Fruit fly (Drosophila melanogaster) whole organism, embryonic: ENCODE data around the gene CG11158.

Source experiments
- Atf-2 ChIP-seq: fragments of 200-800 bp; sonication (Bioruptor generic); optimal IDR thresholded peaks from 2 replicates; lab custom pipeline; 2016; ENCODE audit warnings: missing biosample characterization, missing genetic modification characterization
- Atf6 ChIP-seq: fragments of 200-800 bp; sonication (Bioruptor generic); IDR thresholded peaks from 2 replicates; pipeline ENCODE4 v1.3.6; 2022; ENCODE audit warnings: missing biosample characterization, missing genetic modification characterization
- C15 ChIP-seq: fragments of 200-800 bp; sonication (Bioruptor generic); IDR thresholded peaks from 3 replicates; pipeline ENCODE4 v1.3.6; 2022; ENCODE audit warnings: missing biosample characterization, missing genetic modification characterization
- CG10147 ChIP-seq: fragments of 200-800 bp; sonication (Bioruptor generic); optimal IDR thresholded peaks from 2 replicates; lab custom pipeline; 2019; ENCODE audit warnings: missing biosample characterization, mild to moderate bottlenecking, missing genetic modification characterization, moderate library complexity
- CG10274 ChIP-seq: fragments of 200-800 bp; sonication (Bioruptor generic); optimal IDR thresholded peaks from 3 replicates; lab custom pipeline; 2017; ENCODE audit warnings: missing biosample characterization, mild to moderate bottlenecking, missing genetic modification characterization
- CG10654 ChIP-seq: fragments of 200-800 bp; sonication (Bioruptor generic); optimal IDR thresholded peaks from 2 replicates; lab custom pipeline; 2016; ENCODE audit warnings: missing biosample characterization, missing genetic modification characterization
- CG11085 ChIP-seq: fragments of 200-800 bp; sonication (Bioruptor generic); IDR thresholded peaks from 2 replicates; pipeline ENCODE4 v1.3.6; 2022; ENCODE audit warnings: missing biosample characterization, missing genetic modification characterization
- CG11723 ChIP-seq: fragments of 200-800 bp; sonication (Bioruptor generic); optimal IDR thresholded peaks from 2 replicates; lab custom pipeline; 2017; ENCODE audit warnings: missing biosample characterization, mild to moderate bottlenecking, missing genetic modification characterization
- CG13123 ChIP-seq: fragments of 200-800 bp; sonication (Bioruptor generic); optimal IDR thresholded peaks from 2 replicates; lab custom pipeline; 2016; ENCODE audit warnings: missing biosample characterization, missing genetic modification characterization
- CG15269 ChIP-seq: fragments of 200-800 bp; sonication (Bioruptor generic); optimal IDR thresholded peaks from 2 replicates; lab custom pipeline; 2018; ENCODE audit warnings: missing biosample characterization, mild to moderate bottlenecking, missing genetic modification characterization, moderate library complexity
- CG15514 ChIP-seq: fragments of 200-800 bp; sonication (Bioruptor generic); optimal IDR thresholded peaks from 3 replicates; lab custom pipeline; 2017; ENCODE audit warnings: missing biosample characterization, missing genetic modification characterization, mild to moderate bottlenecking, moderate library complexity, missing genetic modification reagents
- CG16779 ChIP-seq: fragments of 200-800 bp; sonication (Bioruptor generic); IDR thresholded peaks from 2 replicates; pipeline ENCODE4 v1.3.6; 2022; ENCODE audit warnings: missing biosample characterization, missing genetic modification characterization
- CG17829 ChIP-seq: fragments of 200-800 bp; optimal IDR thresholded peaks from 2 replicates; lab custom pipeline; 2019; ENCODE audit warnings: missing biosample characterization, mild to moderate bottlenecking, missing genetic modification characterization, moderate library complexity
- CG18262 ChIP-seq: fragments of 200-800 bp; optimal IDR thresholded peaks from 3 replicates; lab custom pipeline; 2019; ENCODE audit warnings: missing biosample characterization, mild to moderate bottlenecking, missing genetic modification characterization, moderate library complexity
- CG3726 ChIP-seq: fragments of 200-800 bp; sonication (Bioruptor generic); IDR thresholded peaks from 3 replicates; pipeline ENCODE4, ENCODE4 v1.3.6; 2022; ENCODE audit warnings: missing biosample characterization, missing genetic modification characterization
- CG42726 ChIP-seq: fragments of 200-800 bp; sonication (Bioruptor generic); IDR thresholded peaks from 2 replicates; pipeline ENCODE4 v1.3.6; 2022; ENCODE audit warnings: missing biosample characterization, missing genetic modification characterization; ENCODE audit not compliant: partially characterized antibody
- CG7745 ChIP-seq: fragments of 200-800 bp; sonication (Bioruptor generic); optimal IDR thresholded peaks from 2 replicates; lab custom pipeline; 2018; ENCODE audit warnings: missing biosample characterization, mild to moderate bottlenecking, missing genetic modification characterization, moderate library complexity
- CG8089 ChIP-seq: fragments of 200-800 bp; sonication (Bioruptor generic); optimal IDR thresholded peaks from 3 replicates; lab custom pipeline; 2016; ENCODE audit warnings: missing biosample characterization, missing genetic modification characterization
- CG8388 ChIP-seq: fragments of 200-800 bp; sonication (Bioruptor generic); optimal IDR thresholded peaks from 2 replicates; lab custom pipeline; 2019; ENCODE audit warnings: missing biosample characterization, mild to moderate bottlenecking, missing genetic modification characterization, moderate library complexity
- CkIIα-i1 ChIP-seq: fragments of 200-800 bp; sonication (Bioruptor generic); IDR thresholded peaks from 2 replicates; pipeline ENCODE4 v1.3.6; 2022; ENCODE audit warnings: missing biosample characterization, missing genetic modification characterization
- Fer2 ChIP-seq: fragments of 200-800 bp; sonication (Bioruptor generic); optimal IDR thresholded peaks from 2 replicates; lab custom pipeline; 2018; ENCODE audit warnings: missing biosample characterization, mild to moderate bottlenecking, missing genetic modification characterization, moderate library complexity
- Fer3 ChIP-seq: fragments of 200-800 bp; sonication (Bioruptor generic); optimal IDR thresholded peaks from 2 replicates; lab custom pipeline; 2018; ENCODE audit warnings: missing biosample characterization, mild to moderate bottlenecking, missing genetic modification characterization, moderate library complexity
- GATAe ChIP-seq: fragments of 200-800 bp; sonication (Bioruptor generic); conservative IDR thresholded peaks from 2 replicates; pipeline ENCODE4 v1.3.6; 2022; ENCODE audit warnings: missing biosample characterization, missing genetic modification characterization
- Hsf ChIP-seq: fragments of 200-800 bp; sonication (Bioruptor generic); optimal IDR thresholded peaks from 3 replicates; lab custom pipeline; 2016; ENCODE audit warnings: missing biosample characterization, missing genetic modification characterization
- Jarid2 ChIP-seq: fragments of 200-800 bp; sonication (Bioruptor generic); optimal IDR thresholded peaks from 3 replicates; lab custom pipeline; 2017; ENCODE audit warnings: mild to moderate bottlenecking, missing biosample characterization, missing genetic modification reagents, missing genetic modification characterization
- Lim3 ChIP-seq: fragments of 200-800 bp; sonication (Bioruptor generic); IDR thresholded peaks from 2 replicates; pipeline ENCODE4 v1.3.6; 2022; ENCODE audit warnings: missing biosample characterization, missing genetic modification characterization
- Neu2 ChIP-seq: fragments of 200-800 bp; sonication (Bioruptor generic); optimal IDR thresholded peaks from 3 replicates; lab custom pipeline; 2016; ENCODE audit warnings: missing biosample characterization, missing genetic modification characterization, borderline replicate concordance
- Nf-YC ChIP-seq: fragments of 200-800 bp; optimal IDR thresholded peaks from 3 replicates; lab custom pipeline; 2019; ENCODE audit warnings: missing biosample characterization, mild to moderate bottlenecking, missing genetic modification characterization, moderate library complexity
- Sox102F ChIP-seq: fragments of 200-800 bp; sonication (Bioruptor generic); optimal IDR thresholded peaks from 2 replicates; lab custom pipeline; 2018; ENCODE audit warnings: missing biosample characterization, mild to moderate bottlenecking, missing genetic modification characterization, moderate library complexity
- Xrp1 ChIP-seq: fragments of 200-800 bp; sonication (Bioruptor generic); IDR thresholded peaks from 2 replicates; pipeline ENCODE4 v1.3.6; 2022; ENCODE audit warnings: missing biosample characterization, missing genetic modification characterization
- az2 ChIP-seq: fragments of 200-800 bp; sonication (Bioruptor generic); optimal IDR thresholded peaks from 3 replicates; lab custom pipeline; 2016; ENCODE audit warnings: missing biosample characterization, missing genetic modification characterization
- br ChIP-seq: fragments of >200 bp; optimal IDR thresholded peaks from 2 replicates; lab custom pipeline; 2017
- chn ChIP-seq: fragments of 200-800 bp; sonication (Bioruptor generic); optimal IDR thresholded peaks from 2 replicates; lab custom pipeline; 2016; ENCODE audit warnings: missing biosample characterization, missing genetic modification characterization
- esg ChIP-seq: fragments of 200-800 bp; sonication (Bioruptor generic); conservative IDR thresholded peaks from 2 replicates; pipeline ENCODE4 v1.3.6; 2022; ENCODE audit warnings: missing biosample characterization, missing genetic modification characterization
- exex ChIP-seq: fragments of 200-800 bp; sonication (Bioruptor generic); optimal IDR thresholded peaks from 4 replicates; lab custom pipeline; 2018; ENCODE audit warnings: missing biosample characterization, mild to moderate bottlenecking, missing genetic modification characterization, moderate library complexity
- fd3F ChIP-seq: fragments of 200-800 bp; sonication (Bioruptor generic); optimal IDR thresholded peaks from 2 replicates; lab custom pipeline; 2018; ENCODE audit warnings: missing biosample characterization, mild to moderate bottlenecking, missing genetic modification characterization, moderate library complexity
- grau ChIP-seq: fragments of 200-800 bp; optimal IDR thresholded peaks from 3 replicates; lab custom pipeline; 2019; ENCODE audit warnings: missing biosample characterization, mild to moderate bottlenecking, missing genetic modification characterization, moderate library complexity
- jigr1 ChIP-seq: fragments of 200-800 bp; sonication (Bioruptor generic); IDR thresholded peaks from 3 replicates; pipeline ENCODE4 v1.3.6; 2022; ENCODE audit warnings: missing biosample characterization, missing genetic modification characterization
- jumu ChIP-seq: fragments of 200-800 bp; sonication (Bioruptor generic); optimal IDR thresholded peaks from 3 replicates; lab custom pipeline; 2016; ENCODE audit warnings: missing biosample characterization, missing genetic modification characterization
- nerfin-1 ChIP-seq: fragments of 200-800 bp; sonication (Bioruptor generic); optimal IDR thresholded peaks from 3 replicates; lab custom pipeline; 2019; ENCODE audit warnings: missing biosample characterization, mild to moderate bottlenecking, missing genetic modification characterization, moderate library complexity
- onecut ChIP-seq: fragments of 200-800 bp; sonication (Bioruptor generic); IDR thresholded peaks from 2 replicates; pipeline ENCODE4 v1.3.6; 2022; ENCODE audit warnings: missing biosample characterization, missing genetic modification characterization
- pita ChIP-seq: fragments of 200-800 bp; sonication (Bioruptor generic); optimal IDR thresholded peaks from 2 replicates; lab custom pipeline; 2017; ENCODE audit warnings: missing biosample characterization, mild to moderate bottlenecking, missing genetic modification characterization
- sc ChIP-seq, 3 experiments: fragments of >200 bp in 2 of 3; fragments of 200-800 bp in 1 of 3; sonication (Bioruptor generic) in 1 of 3; optimal IDR thresholded peaks; 2 replicates in 2 of 3; 3 replicates in 1 of 3; lab custom pipeline; 2017; ENCODE audit warnings: mild to moderate bottlenecking in 1 of 3, missing biosample characterization in 1 of 3, missing genetic modification characterization in 1 of 3, missing genetic modification reagents in 1 of 3
- scrt ChIP-seq: fragments of 200-800 bp; sonication (Bioruptor generic); optimal IDR thresholded peaks from 2 replicates; lab custom pipeline; 2018; ENCODE audit warnings: missing biosample characterization, mild to moderate bottlenecking, missing genetic modification characterization, moderate library complexity
- sens ChIP-seq: fragments of 200-800 bp; sonication (Bioruptor generic); peaks from one replicate; lab custom pipeline; 2016; ENCODE audit warnings: missing biosample characterization, missing genetic modification characterization
- shn ChIP-seq: fragments of 200-800 bp; sonication (Bioruptor generic); optimal IDR thresholded peaks from 3 replicates; lab custom pipeline; 2016; ENCODE audit warnings: missing biosample characterization, missing genetic modification characterization
- sim ChIP-seq: fragments of 200-800 bp; sonication (Bioruptor generic); IDR thresholded peaks from 2 replicates; pipeline ENCODE4 v1.3.6; 2022; ENCODE audit warnings: missing biosample characterization, missing genetic modification characterization
- sna ChIP-seq: fragments of 200-800 bp; sonication (Bioruptor generic); IDR thresholded peaks from 2 replicates; pipeline ENCODE4 v1.3.6; 2022; ENCODE audit warnings: missing biosample characterization, missing genetic modification characterization; ENCODE audit not compliant: partially characterized antibody
- sqz ChIP-seq: fragments of 200-800 bp; sonication (Bioruptor generic); optimal IDR thresholded peaks from 3 replicates; lab custom pipeline; 2018; ENCODE audit warnings: missing biosample characterization, mild to moderate bottlenecking, missing genetic modification characterization
- stwl ChIP-seq: fragments of 200-800 bp; sonication (Bioruptor generic); optimal IDR thresholded peaks from 3 replicates; lab custom pipeline; 2018; ENCODE audit warnings: missing biosample characterization, mild to moderate bottlenecking, missing genetic modification characterization, moderate library complexity
- yki ChIP-seq: fragments of >200 bp; optimal IDR thresholded peaks from 3 replicates; lab custom pipeline; 2018

The CG11158 gene

dm6 chrX:13643961-13644360, 38.8 kb upstream of the CG11158 start (continued):
- TF ChIP-seq CG10654 (GFP tag; lab: Kevin White, UChicago) (peak; percentile 54), jumu (GFP tag; lab: Kevin White, UChicago) (peak; percentile 21), C15 (GFP tag; lab: Robert Waterston, UW) (no peak), az2 (GFP tag; lab: Kevin White, UChicago) (peak; percentile 48), Fer3 (tag; lab: Kevin White, UChicago) (peak; percentile 51), CG10274 (GFP tag; lab: Kevin White, UChicago) (no peak), CG15269 (tag; lab: Kevin White, UChicago) (peak; percentile 28), sc (optimal IDR thresholded peaks at IDR 0.05; lab: Kevin White, UChicago) (no peak), sc (GFP tag; optimal IDR thresholded peaks at IDR 0.05; lab: Kevin White, UChicago) (no peak), Fer2 (tag; lab: Kevin White, UChicago) (no peak), sens (GFP tag; lab: Kevin White, UChicago) (peak; percentile 88), Atf-2 (GFP tag; lab: Kevin White, UChicago) (peak; percentile 19), stwl (tag; lab: Kevin White, UChicago) (no peak), br (lab: Kevin White, UChicago) (no peak), esg (GFP tag; lab: Robert Waterston, UW) (peak; percentile 57), CG13123 (GFP tag; lab: Kevin White, UChicago) (no peak), CG16779 (GFP tag; lab: Robert Waterston, UW) (0 out of 2 replicates have a peak, but pooled peaks have one; percentile 16), CG42726 (GFP tag; lab: Robert Waterston, UW) (no peak), yki (lab: Kevin White, UChicago) (no peak), fd3F (GFP tag; lab: Kevin White, UChicago) (peak; percentile 30), GATAe (no peak), Neu2 (GFP tag; lab: Kevin White, UChicago) (no peak), CG3726 (GFP tag; lab: Robert Waterston, UW) (no peak), sim (GFP tag; lab: Robert Waterston, UW) (peak; percentile 61; the same call in 1 of the 2 replicates), grau (tag; lab: Kevin White, UChicago) (peak; percentile 14), CG11085 (GFP tag; lab: Robert Waterston, UW) (no peak), CG11723 (GFP tag; lab: Kevin White, UChicago) (no peak), Jarid2 (GFP tag; lab: Kevin White, UChicago) (peak; percentile 29), CG10147 (GFP tag; lab: Kevin White, UChicago) (peak; percentile 22), shn (GFP tag; lab: Kevin White, UChicago) (no peak), CG8089 (GFP tag; lab: Kevin White, UChicago) (peak; percentile 46), CG7745 (tag; lab: Kevin White, UChicago) (no peak), Atf6 (GFP tag; lab: Robert Waterston, UW) (peak; percentile 71; the same call in 1 of the 2 replicates), chn (GFP tag; lab: Kevin White, UChicago) (peak; percentile 51), scrt (GFP tag; lab: Kevin White, UChicago) (no peak), onecut (GFP tag; lab: Robert Waterston, UW) (no peak; the same call in 1 of the 2 replicates), Xrp1 (GFP tag; lab: Robert Waterston, UW) (peak; percentile 74), Hsf (GFP tag; lab: Kevin White, UChicago) (peak; percentile 49), CkIIα-i1 (GFP tag; lab: Robert Waterston, UW) (no peak), exex (tag; lab: Kevin White, UChicago) (peak; percentile 81), nerfin-1 (tag; lab: Kevin White, UChicago) (no peak), jigr1 (GFP tag; lab: Robert Waterston, UW) (peak; percentile 51; the same call in 1 of the 3 replicates), CG17829 (tag; lab: Kevin White, UChicago) (peak; percentile 17), CG15514 (GFP tag; lab: Kevin White, UChicago) (peak; percentile 28), sqz (GFP tag; lab: Kevin White, UChicago) (peak; percentile 84), Lim3 (GFP tag; lab: Robert Waterston, UW) (0 out of 2 replicates have a peak, but pooled peaks have one; percentile 17), sna (no peak), CG18262 (tag; lab: Kevin White, UChicago) (peak; percentile 59), pita (no peak), Sox102F (GFP tag; lab: Kevin White, UChicago) (peak; percentile 63), Nf-YC (tag; lab: Kevin White, UChicago) (no peak), CG8388 (GFP tag; lab: Kevin White, UChicago) (peak; percentile 44)
